Worm (Caenorhabditis elegans): Measurements from ENCODE around the gene C04C3.6.
"Not testable (repeated sequence)": the region's sequence is repeated elsewhere in the genome, so short reads cannot be mapped to it uniquely, and the experiment has no call there.

C04C3.6 gene

DNA sequence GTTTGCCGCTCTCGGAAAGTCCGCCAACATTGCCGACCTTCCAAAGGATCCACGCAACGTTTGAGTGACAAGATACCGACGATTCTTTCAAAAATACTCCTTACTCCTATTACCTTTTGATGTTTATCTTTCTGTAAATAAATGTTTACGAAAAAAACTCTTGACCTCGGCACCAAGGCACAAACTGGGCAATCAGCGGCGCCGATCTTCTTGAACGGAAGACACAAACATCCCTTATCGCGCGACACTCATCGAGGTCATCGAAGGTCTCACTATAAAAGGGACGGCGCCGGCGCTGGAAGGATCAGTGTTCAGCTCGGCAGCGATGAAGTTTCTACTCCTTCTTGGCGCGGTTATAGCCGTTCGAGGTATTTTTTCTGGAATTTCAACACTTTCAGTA lies 16.9 kb upstream of the C04C3.6 start, which contains the start of gene grd-3:
Gene grd-3, plus strand, starts transcription at position 302 of the 400 bp plus-strand sequence.
- TF ChIP-seq fos-1 (tag; optimal IDR thresholded peaks at IDR 0.05) (no peak), F26F4.8 (GFP tag; conservative IDR thresholded peaks at IDR 0.05) (no peak), gei-8 (GFP tag; optimal IDR thresholded peaks at IDR 0.05) (no peak), lin-38 (GFP tag; IDR thresholded peaks at IDR 0.05) (no peak), ztf-11 (tag; optimal IDR thresholded peaks at IDR 0.05) (no peak), daf-12 (tag; optimal IDR thresholded peaks at IDR 0.05) (no peak), tag-97 (GFP tag; IDR thresholded peaks at IDR 0.05) (no peak), Y75B8A.6 (GFP tag; IDR thresholded peaks at IDR 0.05) (no peak), unc-130 (GFP tag; optimal IDR thresholded peaks at IDR 0.05) (no peak), lin-39 (tag; optimal IDR thresholded peaks at IDR 0.05) (no peak), dmd-8 (GFP tag; IDR thresholded peaks at IDR 0.05) (no peak), ceh-44 (GFP tag; IDR thresholded peaks at IDR 0.05) (no peak), duxl-1 (tag; optimal IDR thresholded peaks at IDR 0.05; ENCODE audit: poor library complexity) (no peak), daf-16 (GFP tag; optimal IDR thresholded peaks at IDR 0.05) (no peak), daf-16 (tag; optimal IDR thresholded peaks at IDR 0.05) (no peak), nhr-42 (GFP tag; IDR thresholded peaks at IDR 0.05) (no peak)

DNA sequence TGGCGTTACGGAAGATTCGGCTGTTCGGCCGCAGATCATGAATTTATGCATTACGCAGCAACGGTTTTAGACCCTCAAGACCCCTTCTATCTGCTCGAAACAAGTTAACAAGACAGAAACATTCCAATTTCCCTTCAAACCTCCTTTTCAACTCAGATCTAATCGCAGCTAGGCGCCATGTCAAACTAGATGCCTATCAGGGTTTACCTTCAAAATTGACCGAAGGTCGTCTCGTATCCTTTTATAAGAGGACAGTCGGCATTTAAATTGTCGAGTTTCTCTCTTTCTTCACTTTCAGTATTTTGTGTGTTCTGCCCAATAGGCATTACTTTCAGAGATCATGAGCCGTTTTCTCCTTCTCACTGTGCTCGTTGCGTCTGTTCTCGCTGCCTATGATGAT lies 15.6 kb upstream of the C04C3.6 start, which contains the start of gene grd-13:
Gene grd-13, plus strand, starts transcription at position 291 of the 400 bp plus-strand sequence.
- TF ChIP-seq ztf-11 (tag; optimal IDR thresholded peaks at IDR 0.05) = no peak
- TF ChIP-seq unc-62 (GFP tag; optimal IDR thresholded peaks at IDR 0.05 in 1 of 2) = peak in 1 of 2 experiments; percentile 32
- no peak for TF ChIP-seq unc-62 (tag; optimal IDR thresholded peaks at IDR 0.05)

DNA sequence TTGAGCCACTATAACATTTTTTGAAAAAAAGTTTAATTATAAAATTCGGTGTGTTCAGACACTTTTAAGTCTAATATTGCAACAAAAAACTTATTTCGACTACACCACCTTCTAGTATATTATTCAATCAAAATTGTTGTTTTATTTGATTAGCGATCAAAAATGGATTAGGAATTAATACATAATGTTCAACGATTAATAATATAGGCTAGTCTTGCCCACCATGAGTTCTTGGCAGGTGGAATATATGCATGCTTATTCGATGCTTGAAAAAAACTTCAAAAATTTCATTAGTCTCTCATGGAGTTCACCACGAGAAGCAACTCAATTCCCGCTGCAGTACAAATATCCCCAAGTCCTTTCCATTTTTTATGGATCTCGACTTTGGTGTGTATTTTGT lies 13.6 kb upstream of the C04C3.6 start, which contains the start of gene srz-32:
Gene srz-32, plus strand, starts transcription at position 301 of the 400 bp plus-strand sequence.
- TF ChIP-seq R02D3.7 (tag; optimal IDR thresholded peaks at IDR 0.05) = no peak
- TF ChIP-seq nhr-237 (tag; optimal IDR thresholded peaks at IDR 0.05) = no peak
- TF ChIP-seq unc-130 (GFP tag; optimal IDR thresholded peaks at IDR 0.05) = no peak
- TF ChIP-seq lin-39 (tag; optimal IDR thresholded peaks at IDR 0.05) = no peak
- TF ChIP-seq tag-97 (GFP tag; IDR thresholded peaks at IDR 0.05) = no peak
- TF ChIP-seq ceh-82 (tag; optimal IDR thresholded peaks at IDR 0.05) = no peak
- no peak for TF ChIP-seq ztf-7 (tag; optimal IDR thresholded peaks at IDR 0.05)
- no peak for TF ChIP-seq unc-62 (GFP tag; optimal IDR thresholded peaks at IDR 0.05 in 1 of 2)
- no peak for TF ChIP-seq unc-62 (tag; optimal IDR thresholded peaks at IDR 0.05)
- TF ChIP-seq zfp-2 (tag; optimal IDR thresholded peaks at IDR 0.05) = no peak
- no peak for TF ChIP-seq lin-13 (GFP tag; optimal IDR thresholded peaks at IDR 0.05)
- no peak for TF ChIP-seq snpc-1.2 (GFP tag; IDR thresholded peaks at IDR 0.05)
- no peak for TF ChIP-seq dpl-1 (GFP tag; optimal IDR thresholded peaks at IDR 0.05)
- TF ChIP-seq nhr-41 (GFP tag; IDR thresholded peaks at IDR 0.05) = no peak
- no peak for TF ChIP-seq daf-16 (GFP tag; optimal IDR thresholded peaks at IDR 0.05)
- no peak for TF ChIP-seq daf-16 (tag; optimal IDR thresholded peaks at IDR 0.05)
- no peak for TF ChIP-seq dmd-9 (GFP tag; IDR thresholded peaks at IDR 0.05)
- TF ChIP-seq ceh-20 (GFP tag; IDR thresholded peaks at IDR 0.05) = no peak

DNA sequence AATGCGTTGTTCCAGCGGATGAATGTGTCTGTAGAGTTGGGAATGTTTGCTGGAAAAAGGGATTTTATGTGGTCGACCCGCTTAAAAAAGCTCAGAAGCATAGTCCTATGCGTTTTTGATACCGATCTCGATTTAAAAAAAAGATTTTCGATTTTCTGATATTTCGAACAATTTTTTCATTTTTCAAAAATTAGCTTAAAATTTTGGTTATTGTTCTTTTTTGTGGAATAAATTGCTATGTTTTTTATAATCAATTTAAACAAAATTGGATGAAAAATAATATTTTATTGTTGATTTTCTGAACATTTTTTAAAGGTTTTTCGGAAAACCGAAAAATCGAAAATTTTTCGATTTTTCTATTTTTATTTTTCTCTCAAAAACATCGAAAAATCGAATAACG lies 11.0 kb upstream of the C04C3.6 start, which contains the start of gene C04C3.7:
Gene C04C3.7, minus strand, starts transcription at position 101 of the 400 bp plus-strand sequence.
- TF ChIP-seq nhr-76, ceh-82, lin-39 (tag; optimal IDR thresholded peaks at IDR 0.05): not testable (repeated sequence)

DNA sequence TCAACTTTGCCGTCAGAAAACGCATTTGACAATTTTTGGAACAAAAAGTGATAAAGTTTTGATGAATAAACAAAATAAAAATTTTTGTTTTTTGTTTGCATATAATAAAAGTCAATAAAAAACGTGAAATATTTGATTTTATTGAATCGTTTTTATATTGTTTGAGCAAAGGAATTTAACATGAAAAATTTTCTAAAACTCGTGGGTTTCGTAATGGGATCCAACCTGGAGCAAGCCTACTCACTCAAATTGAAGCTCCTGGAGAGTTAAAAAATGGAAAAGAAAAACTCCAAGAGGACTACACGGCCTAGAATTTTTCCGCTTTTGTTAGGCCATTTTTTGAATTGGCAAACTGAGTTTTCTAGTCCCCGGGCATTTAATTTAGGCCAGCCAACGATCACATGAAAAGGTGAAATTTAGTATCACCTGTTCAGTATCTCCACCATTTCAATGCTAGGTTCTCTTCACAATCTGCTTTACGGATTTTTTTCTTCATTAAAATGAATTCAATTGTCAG lies 6.1 kb upstream of the C04C3.6 start, which contains the start of the genes C04C3.9 and srz-60:
Gene C04C3.9, minus strand, starts transcription at position 101 of the 517 bp plus-strand sequence.
Gene srz-60, plus strand, starts transcription at position 467 of the 517 bp plus-strand sequence.
- TF ChIP-seq unc-62 (GFP tag; optimal IDR thresholded peaks at IDR 0.05 in 1 of 2) = peak in 1 of 2 experiments; percentile 30
- TF ChIP-seq unc-62 (tag; optimal IDR thresholded peaks at IDR 0.05) = no peak
- TF ChIP-seq lir-3 (tag; optimal IDR thresholded peaks at IDR 0.05) = no peak

DNA sequence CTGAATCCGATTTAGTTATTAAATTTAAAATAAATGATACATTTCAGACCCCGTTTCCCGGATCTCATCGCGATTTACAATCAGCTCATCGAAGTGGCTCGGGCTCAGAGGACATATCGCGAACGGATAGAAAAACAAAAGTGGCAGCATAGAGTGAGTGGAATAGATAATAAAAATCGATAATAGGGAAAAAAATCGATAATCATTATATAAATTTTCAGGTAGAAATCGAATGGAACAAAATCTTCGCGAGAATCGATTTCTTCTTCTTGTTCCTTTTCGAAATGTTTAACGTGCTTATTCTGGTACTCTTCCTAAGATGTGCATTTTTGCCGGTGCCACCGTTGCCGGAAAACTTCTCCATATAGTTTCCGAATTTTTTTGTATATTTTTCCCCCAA lies 3.7 kb downstream of the C04C3.6 start:
- TF ChIP-seq nhr-10 (tag; optimal IDR thresholded peaks at IDR 0.05) (no peak), ceh-28 (tag; optimal IDR thresholded peaks at IDR 0.05) (peak; percentile 61)

All from whole organism, L4 larva.